Fruit fly (Drosophila melanogaster) whole organism, embryonic: Measurements from ENCODE around the gene CG42828.

Experiments
- Asciz ChIP-seq: fragments of 200-800 bp; sonication (Bioruptor generic); optimal IDR thresholded peaks from 2 replicates; lab custom pipeline; 2017; ENCODE audit warnings: missing biosample characterization, mild to moderate bottlenecking, missing genetic modification characterization, missing genetic modification reagents
- Awh ChIP-seq: fragments of 200-800 bp; sonication (Bioruptor generic); IDR thresholded peaks from 2 replicates; pipeline ENCODE4, ENCODE4 v1.3.6; 2022; ENCODE audit warnings: missing biosample characterization, missing genetic modification characterization
- B-H1 ChIP-seq: fragments of 200-800 bp; sonication (Bioruptor generic); IDR thresholded peaks from 3 replicates; pipeline ENCODE4 v1.3.6; 2022; ENCODE audit warnings: missing biosample characterization, missing genetic modification characterization
- BEAF-32 ChIP-seq: fragments of 200-800 bp; sonication (Bioruptor generic); optimal IDR thresholded peaks from 3 replicates; lab custom pipeline; 2017; ENCODE audit warnings: missing biosample characterization, missing genetic modification characterization, mild to moderate bottlenecking, moderate library complexity, missing genetic modification reagents
- Bgb ChIP-seq: fragments of 200-800 bp; sonication (Bioruptor generic); IDR thresholded peaks from 2 replicates; pipeline ENCODE4 v1.3.6; 2022; ENCODE audit warnings: missing biosample characterization, missing genetic modification characterization; ENCODE audit not compliant: partially characterized antibody
- CG10267 ChIP-seq: fragments of 200-800 bp; sonication (Bioruptor generic); optimal IDR thresholded peaks from 2 replicates; lab custom pipeline; 2018; ENCODE audit warnings: missing biosample characterization, mild to moderate bottlenecking, missing genetic modification characterization, moderate library complexity
- CG10565 ChIP-seq: fragments of 200-800 bp; sonication (Bioruptor generic); optimal IDR thresholded peaks from 3 replicates; lab custom pipeline; 2016; ENCODE audit warnings: missing biosample characterization, mild to moderate bottlenecking, missing genetic modification characterization
- CG13775 ChIP-seq: fragments of 200-800 bp; sonication (Bioruptor generic); optimal IDR thresholded peaks from 3 replicates; lab custom pipeline; 2017; ENCODE audit warnings: missing biosample characterization, mild to moderate bottlenecking, missing genetic modification characterization
- CG15479 ChIP-seq: fragments of 200-800 bp; sonication (Bioruptor generic); optimal IDR thresholded peaks from 3 replicates; lab custom pipeline; 2019; ENCODE audit warnings: missing biosample characterization, mild to moderate bottlenecking, missing genetic modification characterization, moderate library complexity
- CG15601 ChIP-seq: fragments of 200-800 bp; sonication (Bioruptor generic); optimal IDR thresholded peaks from 3 replicates; lab custom pipeline; 2019; ENCODE audit warnings: missing biosample characterization, mild to moderate bottlenecking, missing genetic modification characterization, moderate library complexity
- CG17359 ChIP-seq: fragments of 200-800 bp; sonication (Bioruptor generic); optimal IDR thresholded peaks from 3 replicates; lab custom pipeline; 2018; ENCODE audit warnings: missing biosample characterization, mild to moderate bottlenecking, missing genetic modification characterization, moderate library complexity
- CG18011 ChIP-seq: fragments of 200-800 bp; sonication (Bioruptor generic); optimal IDR thresholded peaks from 2 replicates; lab custom pipeline; 2017; ENCODE audit warnings: missing biosample characterization, missing genetic modification characterization, mild to moderate bottlenecking, moderate library complexity, missing genotype
- CG2678 ChIP-seq: fragments of 200-800 bp; sonication (Bioruptor generic); optimal IDR thresholded peaks from 3 replicates; lab custom pipeline; 2019; ENCODE audit warnings: missing biosample characterization, mild to moderate bottlenecking, missing genetic modification characterization, moderate library complexity
- CG3407 ChIP-seq: fragments of 200-800 bp; sonication (Bioruptor generic); optimal IDR thresholded peaks from 2 replicates; lab custom pipeline; 2018; ENCODE audit warnings: missing biosample characterization, mild to moderate bottlenecking, missing genetic modification characterization
- CG34224 ChIP-seq: fragments of 200-800 bp; sonication (Bioruptor generic); IDR thresholded peaks from 3 replicates; pipeline ENCODE4 v1.3.6; 2022; ENCODE audit warnings: missing biosample characterization, missing genetic modification characterization; ENCODE audit not compliant: partially characterized antibody
- CG4328 ChIP-seq: fragments of 200-800 bp; sonication (Bioruptor generic); optimal IDR thresholded peaks from 3 replicates; lab custom pipeline; 2017; ENCODE audit warnings: missing biosample characterization, missing genetic modification reagents, missing genetic modification characterization
- CG6689 ChIP-seq: fragments of 200-800 bp; sonication (Bioruptor generic); IDR thresholded peaks from 2 replicates; pipeline ENCODE4 v1.3.6; 2022; ENCODE audit warnings: missing biosample characterization, missing genetic modification characterization
- CG7745 ChIP-seq: fragments of 200-800 bp; sonication (Bioruptor generic); optimal IDR thresholded peaks from 2 replicates; lab custom pipeline; 2018; ENCODE audit warnings: missing biosample characterization, mild to moderate bottlenecking, missing genetic modification characterization, moderate library complexity
- CG8388 ChIP-seq: fragments of 200-800 bp; sonication (Bioruptor generic); optimal IDR thresholded peaks from 2 replicates; lab custom pipeline; 2019; ENCODE audit warnings: missing biosample characterization, mild to moderate bottlenecking, missing genetic modification characterization, moderate library complexity
- CG9797 ChIP-seq: fragments of 200-800 bp; sonication (Bioruptor generic); optimal IDR thresholded peaks from 3 replicates; lab custom pipeline; 2018; ENCODE audit warnings: missing biosample characterization, mild to moderate bottlenecking, missing genetic modification characterization
- CTCF ChIP-seq: fragments of 200-800 bp; sonication (Bioruptor generic); optimal IDR thresholded peaks from 2 replicates; lab custom pipeline; 2017; ENCODE audit warnings: missing biosample characterization, mild to moderate bottlenecking, missing genetic modification characterization, moderate library complexity
- Camta ChIP-seq: fragments of 200-800 bp; sonication (Bioruptor generic); optimal IDR thresholded peaks from 2 replicates; lab custom pipeline; 2016; ENCODE audit warnings: missing biosample characterization, missing genetic modification characterization
- D19A ChIP-seq: fragments of 200-800 bp; optimal IDR thresholded peaks from 3 replicates; lab custom pipeline; 2019; ENCODE audit warnings: missing biosample characterization, mild to moderate bottlenecking, missing genetic modification characterization, moderate library complexity
- Dek ChIP-seq: fragments of 200-800 bp; sonication (Bioruptor generic); optimal IDR thresholded peaks from 3 replicates; lab custom pipeline; 2019; ENCODE audit warnings: missing biosample characterization, mild to moderate bottlenecking, missing genetic modification characterization, moderate library complexity
- E2f2 ChIP-seq: fragments of 200-800 bp; sonication (Bioruptor generic); IDR thresholded peaks from 2 replicates; pipeline ENCODE4 v1.3.6; 2022; ENCODE audit warnings: missing biosample characterization, missing genetic modification characterization
- Eip74EF ChIP-seq, 2 experiments: fragments of 200-800 bp in 1 of 2; fragments of >200 bp in 1 of 2; sonication (Bioruptor generic) in 1 of 2; optimal IDR thresholded peaks; 2 replicates each; lab custom pipeline; 2017 to 2019; ENCODE audit warnings: missing biosample characterization in 2 of 2, missing genetic modification characterization in 2 of 2, mild to moderate bottlenecking in 1 of 2, moderate library complexity in 1 of 2
- Fer3 ChIP-seq: fragments of 200-800 bp; sonication (Bioruptor generic); optimal IDR thresholded peaks from 2 replicates; lab custom pipeline; 2018; ENCODE audit warnings: missing biosample characterization, mild to moderate bottlenecking, missing genetic modification characterization, moderate library complexity
- HHEX ChIP-seq: fragments of 200-800 bp; sonication (Bioruptor generic); optimal IDR thresholded peaks from 3 replicates; lab custom pipeline; 2017; ENCODE audit warnings: missing biosample characterization, mild to moderate bottlenecking, missing genetic modification characterization, missing genetic modification reagents
- HLH3B ChIP-seq: fragments of 200-800 bp; sonication (Bioruptor generic); IDR thresholded peaks from 2 replicates; pipeline ENCODE4 v1.3.6; 2022; ENCODE audit warnings: missing biosample characterization, missing genetic modification characterization
- Hmr ChIP-seq: fragments of 200-800 bp; sonication (Bioruptor generic); optimal IDR thresholded peaks from 3 replicates; lab custom pipeline; 2017; ENCODE audit warnings: mild to moderate bottlenecking, missing biosample characterization, missing genetic modification reagents, missing genetic modification characterization
- Hr51 ChIP-seq, 2 experiments: fragments of 200-800 bp; sonication (Bioruptor generic); optimal IDR thresholded peaks; 2 replicates in 1 of 2; 3 replicates in 1 of 2; lab custom pipeline; 2016 to 2018; ENCODE audit warnings: missing biosample characterization in 2 of 2, missing genetic modification characterization in 2 of 2, mild to moderate bottlenecking in 1 of 2, moderate library complexity in 1 of 2
- MESR4 ChIP-seq: fragments of 200-800 bp; sonication (Bioruptor generic); optimal IDR thresholded peaks from 2 replicates; lab custom pipeline; 2018; ENCODE audit warnings: missing biosample characterization, mild to moderate bottlenecking, missing genetic modification characterization, moderate library complexity
- Sin3A ChIP-seq: fragments of >200 bp; optimal IDR thresholded peaks from 2 replicates; lab custom pipeline; 2018
- Six4 ChIP-seq: fragments of 200-800 bp; sonication (Bioruptor generic); optimal IDR thresholded peaks from 2 replicates; lab custom pipeline; 2016; ENCODE audit warnings: missing biosample characterization, missing genetic modification characterization
- Tbp ChIP-seq: fragments of >200 bp; optimal IDR thresholded peaks from 2 replicates; lab custom pipeline; 2018; ENCODE audit warnings: missing biosample characterization, missing genetic modification characterization
- Usf ChIP-seq: fragments of 200-800 bp; sonication (Bioruptor generic); optimal IDR thresholded peaks from 2 replicates; lab custom pipeline; 2017; ENCODE audit warnings: missing genotype, missing biosample characterization, missing genetic modification characterization
- bbx ChIP-seq: fragments of 200-800 bp; sonication (Bioruptor generic); IDR thresholded peaks from 2 replicates; pipeline ENCODE4 v1.3.6; 2022; ENCODE audit warnings: missing biosample characterization, missing genetic modification characterization; ENCODE audit not compliant: partially characterized antibody
- btn ChIP-seq: fragments of 200-800 bp; sonication (Bioruptor generic); optimal IDR thresholded peaks from 2 replicates; lab custom pipeline; 2016; ENCODE audit warnings: missing biosample characterization, missing genetic modification characterization
- cad ChIP-seq: fragments of >200 bp; optimal IDR thresholded peaks from 2 replicates; lab custom pipeline; 2017; ENCODE audit warnings: missing biosample characterization, missing genetic modification characterization
- caup ChIP-seq: fragments of 200-800 bp; sonication (Bioruptor generic); optimal IDR thresholded peaks from 3 replicates; lab custom pipeline; 2017; ENCODE audit warnings: missing biosample characterization, mild to moderate bottlenecking, missing genetic modification characterization, moderate library complexity; ENCODE audit not compliant: severe bottlenecking
- dm ChIP-seq: fragments of 200-800 bp; sonication (Bioruptor generic); optimal IDR thresholded peaks from 3 replicates; lab custom pipeline; 2016; ENCODE audit warnings: missing biosample characterization, missing genetic modification characterization
- exex ChIP-seq: fragments of 200-800 bp; sonication (Bioruptor generic); optimal IDR thresholded peaks from 4 replicates; lab custom pipeline; 2018; ENCODE audit warnings: missing biosample characterization, mild to moderate bottlenecking, missing genetic modification characterization, moderate library complexity
- lab ChIP-seq: fragments of 200-800 bp; sonication (Bioruptor generic); optimal IDR thresholded peaks from 3 replicates; lab custom pipeline; 2017; ENCODE audit warnings: missing biosample characterization, missing genetic modification characterization, mild to moderate bottlenecking, moderate library complexity, missing genetic modification reagents
- peb ChIP-seq: fragments of 200-800 bp; sonication (Bioruptor generic); IDR thresholded peaks from 2 replicates; pipeline ENCODE4 v1.3.6; 2022; ENCODE audit warnings: missing biosample characterization, missing genetic modification characterization
- run ChIP-seq: fragments of 200-800 bp; sonication (Bioruptor generic); optimal IDR thresholded peaks from 3 replicates; lab custom pipeline; 2018; ENCODE audit warnings: missing biosample characterization, mild to moderate bottlenecking, missing genetic modification characterization
- sens-2 ChIP-seq: fragments of 200-800 bp; sonication (Bioruptor generic); IDR thresholded peaks from 2 replicates; pipeline ENCODE4 v1.3.6; 2022; ENCODE audit warnings: missing biosample characterization, missing genetic modification characterization
- tio ChIP-seq: fragments of 200-800 bp; sonication (Bioruptor generic); optimal IDR thresholded peaks from 2 replicates; lab custom pipeline; 2017; ENCODE audit warnings: missing biosample characterization, missing genetic modification characterization, inconsistent platforms
- usp ChIP-seq: fragments of >200 bp; optimal IDR thresholded peaks from 2 replicates; lab custom pipeline; 2017; ENCODE audit warnings: missing biosample characterization, missing genetic modification characterization
- zfh1 ChIP-seq: fragments of 200-800 bp; sonication (Bioruptor generic); IDR thresholded peaks from 3 replicates; pipeline ENCODE4 v1.3.6; 2022; ENCODE audit warnings: missing biosample characterization, missing genetic modification characterization

The CG42828 gene

dm6 chr3R:23358565-23359138, 14.9 kb upstream of the CG42828 start, which contains the start of gene RpS3:
Gene RpS3, plus strand, starts transcription at chr3R:23358812.
- TF ChIP-seq HHEX (GFP tag; lab: Kevin White, UChicago) (peak; percentile 26), CTCF (GFP tag; lab: Kevin White, UChicago) (peak; percentile 73), Usf (no peak), Sin3A (lab: Kevin White, UChicago) (peak; percentile 24), Eip74EF (GFP tag; optimal IDR thresholded peaks at IDR 0.05; lab: Kevin White, UChicago) (peak in 1 of 2 experiments; percentile 36), Fer3 (tag; lab: Kevin White, UChicago) (no peak), CG34224 (GFP tag; lab: Robert Waterston, UW) (0 out of 3 replicates have a peak, but pooled peaks have one; percentile 23), usp (GFP tag; lab: Kevin White, UChicago) (no peak), MESR4 (GFP tag; lab: Kevin White, UChicago) (peak; percentile 100), Bgb (GFP tag; lab: Robert Waterston, UW) (no peak; the same call in 1 of the 2 replicates), caup (peak; percentile 29), CG13775 (peak; percentile 8), Asciz (GFP tag; lab: Kevin White, UChicago) (peak; percentile 11), CG9797 (GFP tag; lab: Kevin White, UChicago) (peak; percentile 83), CG10565 (GFP tag; lab: Kevin White, UChicago) (no peak), sens-2 (GFP tag; lab: Robert Waterston, UW) (no peak), Six4 (GFP tag; lab: Kevin White, UChicago) (no peak), CG18011 (peak; percentile 7), lab (peak; percentile 54), tio (GFP tag; lab: Kevin White, UChicago) (no peak), CG15479 (GFP tag; lab: Kevin White, UChicago) (no peak), CG2678 (tag; lab: Kevin White, UChicago) (peak; percentile 38), E2f2 (0 out of 2 replicates have a peak, but pooled peaks have one; percentile 14), bbx (GFP tag; lab: Robert Waterston, UW) (peak; percentile 53; the same call in 1 of the 2 replicates), Hr51 (GFP tag; optimal IDR thresholded peaks at IDR 0.05; lab: Kevin White, UChicago) (peak in 1 of 2 experiments; percentile 19), zfh1 (0 out of 3 replicates have a peak, but pooled peaks have one; percentile 13), HLH3B (GFP tag; lab: Robert Waterston, UW) (peak; percentile 20; the same call in 1 of the 2 replicates), CG3407 (GFP tag; lab: Kevin White, UChicago) (peak; percentile 3), btn (GFP tag; lab: Kevin White, UChicago) (no peak), B-H1 (no peak), CG6689 (GFP tag; lab: Robert Waterston, UW) (no peak), BEAF-32 (GFP tag; lab: Kevin White, UChicago) (peak; percentile 37), Hmr (GFP tag; lab: Kevin White, UChicago) (peak; percentile 57), exex (peak; percentile 9), Awh (no peak), peb (GFP tag; lab: Robert Waterston, UW) (no peak), Dek (peak; percentile 43), cad (GFP tag; lab: Kevin White, UChicago) (no peak), Tbp (peak; percentile 50), CG4328 (GFP tag; lab: Kevin White, UChicago) (peak; percentile 12), Camta (GFP tag; lab: Kevin White, UChicago) (peak; percentile 1), D19A (tag; lab: Kevin White, UChicago) (peak; percentile 6), CG17359 (peak; percentile 22), CG10267 (tag; lab: Kevin White, UChicago) (peak; percentile 69), run (tag; lab: Kevin White, UChicago) (no peak), CG15601 (tag; lab: Kevin White, UChicago) (peak; percentile 65), CG7745 (no peak), CG8388 (GFP tag; lab: Kevin White, UChicago) (peak; percentile 14), dm (GFP tag; lab: Kevin White, UChicago) (peak; percentile 99)
